Fruit fly (Drosophila melanogaster) whole organism, wandering third instar larva: Measurements from ENCODE around the gene CG3430.

Source experiments
- Abd-B ChIP-seq: fragments of >200 bp; optimal IDR thresholded peaks from 2 replicates; lab custom pipeline; 2017; ENCODE audit warnings: missing biosample characterization, missing genetic modification characterization
- CG32264 ChIP-seq: fragments of 200-800 bp; sonication (Bioruptor generic); optimal IDR thresholded peaks from 2 replicates; lab custom pipeline; 2016; ENCODE audit warnings: missing biosample characterization, missing genetic modification characterization
- Dfd ChIP-seq: fragments of >200 bp; optimal IDR thresholded peaks from 2 replicates; lab custom pipeline; 2017; ENCODE audit warnings: missing biosample characterization, missing genetic modification characterization
- Dif ChIP-seq: fragments of 200-275, 200-300 bp; sonication (Bioruptor generic); optimal IDR thresholded peaks from 2 replicates; lab custom pipeline; 2018; ENCODE audit warnings: missing biosample characterization, missing genetic modification characterization; ENCODE audit not compliant: partially characterized antibody
- GATAd ChIP-seq: sonication (Bioruptor generic); optimal IDR thresholded peaks from 2 replicates; lab custom pipeline; 2016; ENCODE audit warnings: missing biosample characterization, missing genetic modification characterization
- HLH106 ChIP-seq: fragments of 200-800 bp; optimal IDR thresholded peaks from 3 replicates; lab custom pipeline; 2019; ENCODE audit warnings: missing biosample characterization, mild to moderate bottlenecking, missing genetic modification characterization, moderate library complexity
- Hnf4 ChIP-seq: fragments of 200-800 bp; sonication (Bioruptor generic); optimal IDR thresholded peaks from 2 replicates; lab custom pipeline; 2016; ENCODE audit warnings: missing biosample characterization, mild to moderate bottlenecking, missing genetic modification characterization
- Hr78 ChIP-seq: fragments of >200 bp; optimal IDR thresholded peaks from 2 replicates; lab custom pipeline; 2017; ENCODE audit warnings: missing biosample characterization, missing genetic modification characterization
- Hr83 ChIP-seq: fragments of 200-300 bp; sonication (Bioruptor generic); optimal IDR thresholded peaks from 2 replicates; lab custom pipeline; 2016; ENCODE audit warnings: missing biosample characterization, mild to moderate bottlenecking, missing genetic modification characterization, moderate library complexity; ENCODE audit not compliant: poor library complexity, severe bottlenecking
- Mio ChIP-seq: sonication (Bioruptor generic); optimal IDR thresholded peaks from 2 replicates; lab custom pipeline; 2016; ENCODE audit warnings: missing biosample characterization, missing genetic modification characterization
- Myc ChIP-seq: fragments of >200 bp; optimal IDR thresholded peaks from 2 replicates; lab custom pipeline; 2017
- N ChIP-seq: fragments of >200 bp; optimal IDR thresholded peaks from 2 replicates; lab custom pipeline; 2018; ENCODE audit warnings: missing biosample characterization, missing external identifiers, missing genetic modification characterization
- OdsH ChIP-seq: fragments of 200-800 bp; sonication (Bioruptor generic); optimal IDR thresholded peaks from 2 replicates; lab custom pipeline; 2016; ENCODE audit warnings: missing biosample characterization, mild to moderate bottlenecking, missing genetic modification characterization
- Rel ChIP-seq, 2 experiments: fragments of 200-800 bp; sonication (Bioruptor generic) in 1 of 2; optimal IDR thresholded peaks; 2 replicates in 1 of 2; 3 replicates in 1 of 2; lab custom pipeline; 2016 to 2019; ENCODE audit warnings: mild to moderate bottlenecking in 2 of 2, missing biosample characterization in 2 of 2, missing genetic modification characterization in 2 of 2, moderate library complexity in 1 of 2
- Sp1 ChIP-seq: fragments of 200-800 bp; sonication (Bioruptor generic); optimal IDR thresholded peaks from 3 replicates; lab custom pipeline; 2019; ENCODE audit warnings: missing biosample characterization, mild to moderate bottlenecking, missing genetic modification characterization, moderate library complexity
- Vsx2 ChIP-seq: fragments of 200-300, 225-300 bp; sonication (Bioruptor generic); optimal IDR thresholded peaks from 2 replicates; lab custom pipeline; 2018; ENCODE audit warnings: missing biosample characterization, missing genetic modification characterization; ENCODE audit not compliant: partially characterized antibody
- br ChIP-seq: fragments of 200-800 bp; sonication (Bioruptor generic); optimal IDR thresholded peaks from 2 replicates; lab custom pipeline; 2016; ENCODE audit warnings: missing biosample characterization, missing genetic modification characterization
- brk ChIP-seq: fragments of 200-800 bp; sonication (Bioruptor generic); optimal IDR thresholded peaks from 2 replicates; lab custom pipeline; 2016; ENCODE audit warnings: missing biosample characterization, mild to moderate bottlenecking, missing genetic modification characterization
- dl ChIP-seq, 2 experiments: fragments of 175-275, 200-275 bp in 1 of 2; fragments of 200-275 bp in 1 of 2; sonication (Bioruptor generic); optimal IDR thresholded peaks; lab custom pipeline; 2018; ENCODE audit warnings: mild to moderate bottlenecking in 2 of 2, missing biosample characterization in 2 of 2, missing genetic modification characterization in 2 of 2, moderate library complexity in 2 of 2; ENCODE audit not compliant: partially characterized antibody in 2 of 2, insufficient read depth in 1 of 2
- dmrt93B ChIP-seq: fragments of 200-800 bp; sonication (Bioruptor generic); optimal IDR thresholded peaks from 2 replicates; lab custom pipeline; 2018; ENCODE audit warnings: missing biosample characterization, mild to moderate bottlenecking, missing genetic modification characterization
- dsf ChIP-seq: sonication (Bioruptor generic); optimal IDR thresholded peaks from 2 replicates; lab custom pipeline; 2016; ENCODE audit warnings: missing biosample characterization, missing genetic modification characterization, borderline replicate concordance
- fru ChIP-seq: fragments of 200-800 bp; sonication (Bioruptor generic); optimal IDR thresholded peaks from 3 replicates; lab custom pipeline; 2016; ENCODE audit warnings: missing biosample characterization, mild to moderate bottlenecking, missing genetic modification characterization
- h ChIP-seq: fragments of 200-800 bp; sonication (Bioruptor generic); optimal IDR thresholded peaks from 3 replicates; lab custom pipeline; 2016; ENCODE audit warnings: missing biosample characterization, mild to moderate bottlenecking, missing genetic modification characterization
- jim ChIP-seq: fragments of 175-275, 200-325 bp; sonication (Bioruptor generic); optimal IDR thresholded peaks from 2 replicates; lab custom pipeline; 2016; ENCODE audit warnings: missing biosample characterization, mild to moderate bottlenecking, missing genetic modification characterization
- lola ChIP-seq: fragments of >200 bp; optimal IDR thresholded peaks from 2 replicates; lab custom pipeline; 2017; ENCODE audit warnings: missing biosample characterization, missing genetic modification characterization
- pan ChIP-seq: fragments of >200 bp; optimal IDR thresholded peaks from 2 replicates; lab custom pipeline; 2017
- rgr ChIP-seq: fragments of 200-800 bp; sonication (Bioruptor generic); optimal IDR thresholded peaks from 3 replicates; lab custom pipeline; 2016; ENCODE audit warnings: missing biosample characterization, mild to moderate bottlenecking, missing genetic modification characterization
- sage ChIP-seq: fragments of 200-800 bp; sonication (Bioruptor generic); optimal IDR thresholded peaks from 2 replicates; lab custom pipeline; 2016; ENCODE audit warnings: missing biosample characterization, mild to moderate bottlenecking, missing genetic modification characterization
- sv ChIP-seq: fragments of 200-800 bp; sonication (Bioruptor generic); optimal IDR thresholded peaks from 3 replicates; lab custom pipeline; 2016; ENCODE audit warnings: missing biosample characterization, missing genetic modification characterization
- usp ChIP-seq: fragments of >200 bp; optimal IDR thresholded peaks from 2 replicates; lab custom pipeline; 2017; ENCODE audit warnings: missing biosample characterization, missing genetic modification characterization
- woc ChIP-seq: sonication (Bioruptor generic); optimal IDR thresholded peaks from 2 replicates; lab custom pipeline; 2016; ENCODE audit warnings: missing biosample characterization, mild to moderate bottlenecking, missing genetic modification characterization

The CG3430 gene

dm6 chr2L:6922091-6922753, 34.6 kb upstream of the CG3430 start (continued):
- TF ChIP-seq jim (GFP tag; lab: Kevin White, UChicago) (no peak), fru (peak; percentile 77), Hnf4 (GFP tag; lab: Kevin White, UChicago) (peak; percentile 83), N (GFP tag; lab: Kevin White, UChicago) (no peak), dsf (GFP tag; lab: Kevin White, UChicago) (no peak), Rel (GFP tag; optimal IDR thresholded peaks at IDR 0.05; lab: Kevin White, UChicago) (peak; percentile 11), Rel (tag; optimal IDR thresholded peaks at IDR 0.05; lab: Kevin White, UChicago) (no peak), Vsx2 (GFP tag; lab: Kevin White, UChicago) (no peak), GATAd (GFP tag; lab: Kevin White, UChicago) (no peak), h (GFP tag; lab: Kevin White, UChicago) (peak; percentile 86), pan (lab: Kevin White, UChicago) (no peak)

- TF ChIP-seq Hnf4 (GFP tag; lab: Kevin White, UChicago) (no peak), Mio (GFP tag; lab: Kevin White, UChicago) (no peak), sage (GFP tag; lab: Kevin White, UChicago) (no peak), Vsx2 (GFP tag; lab: Kevin White, UChicago) (no peak), rgr (no peak), HLH106 (tag; lab: Kevin White, UChicago) (no peak), fru (no peak), jim (GFP tag; lab: Kevin White, UChicago) (no peak), Hr83 (GFP tag; lab: Kevin White, UChicago) (no peak), usp (no peak), h (GFP tag; lab: Kevin White, UChicago) (no peak), br (GFP tag; lab: Kevin White, UChicago) (no peak), Hr78 (GFP tag; lab: Kevin White, UChicago) (no peak), Myc (lab: Kevin White, UChicago) (no peak)
Observed at dm6 chr2L:6925114-6925513, 31.7 kb upstream of the CG3430 start.

DNA sequence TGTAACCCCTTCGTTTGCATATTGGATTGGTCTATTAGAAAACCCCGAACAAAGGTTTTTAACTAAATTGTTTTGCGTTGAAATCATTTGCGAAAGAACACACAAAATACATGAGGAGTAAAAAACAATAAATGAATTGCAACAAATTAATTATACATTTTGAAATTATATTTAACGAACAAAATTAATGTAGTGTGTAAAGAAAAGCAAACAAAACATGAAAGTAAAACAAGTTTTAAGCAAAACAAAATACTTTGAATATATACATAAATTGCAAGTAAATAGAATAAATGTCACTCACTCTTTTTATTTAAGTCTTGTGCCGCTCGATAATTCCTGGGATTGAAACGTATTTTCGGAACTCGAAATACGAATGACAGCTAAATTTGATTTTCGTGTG, 25.0 kb upstream of the CG3430 start, which contains the start of gene CG43232:
Gene CG43232 (plus strand): TSS at position 301 of the 400 bp plus-strand sequence.
- no peak for TF ChIP-seq sage (GFP tag; lab: Kevin White, UChicago)
- no peak for TF ChIP-seq jim (GFP tag; lab: Kevin White, UChicago)
- no peak for TF ChIP-seq br (GFP tag; lab: Kevin White, UChicago)
- no peak for TF ChIP-seq fru
- no peak for TF ChIP-seq pan (lab: Kevin White, UChicago)
- no peak for TF ChIP-seq dl (GFP tag; optimal IDR thresholded peaks at IDR 0.05; lab: Kevin White, UChicago; ENCODE audit: insufficient read depth in 1 of 2, partially characterized antibody in 2 of 2)
- no peak for TF ChIP-seq h (GFP tag; lab: Kevin White, UChicago)
- no peak for TF ChIP-seq Myc (lab: Kevin White, UChicago)
- TF ChIP-seq CG32264: no peak
- TF ChIP-seq HLH106 (tag; lab: Kevin White, UChicago): no peak
- TF ChIP-seq Dfd (GFP tag; lab: Kevin White, UChicago): no peak
- no peak for TF ChIP-seq Hnf4 (GFP tag; lab: Kevin White, UChicago)
- no peak for TF ChIP-seq woc (GFP tag; lab: Kevin White, UChicago)
- no peak for TF ChIP-seq Sp1 (GFP tag; lab: Kevin White, UChicago)
- no peak for TF ChIP-seq OdsH (GFP tag; lab: Kevin White, UChicago)
- TF ChIP-seq brk: no peak
- TF ChIP-seq GATAd (GFP tag; lab: Kevin White, UChicago): no peak
- no peak for TF ChIP-seq Hr78 (GFP tag; lab: Kevin White, UChicago)
- TF ChIP-seq lola (GFP tag; lab: Kevin White, UChicago): no peak
- TF ChIP-seq Mio (GFP tag; lab: Kevin White, UChicago): no peak

dm6 chr2L:6939698-6940097, 17.1 kb upstream of the CG3430 start:
- TF ChIP-seq Dfd (GFP tag; lab: Kevin White, UChicago): no peak
- TF ChIP-seq jim (GFP tag; lab: Kevin White, UChicago): no peak
- no peak for TF ChIP-seq sv (GFP tag; lab: Kevin White, UChicago)
- TF ChIP-seq Hr78 (GFP tag; lab: Kevin White, UChicago): no peak
- no peak for TF ChIP-seq h (GFP tag; lab: Kevin White, UChicago)
- no peak for TF ChIP-seq Hnf4 (GFP tag; lab: Kevin White, UChicago)
- TF ChIP-seq dmrt93B: no peak
- TF ChIP-seq rgr: no peak
- no peak for TF ChIP-seq Dif (GFP tag; lab: Kevin White, UChicago)
- no peak for TF ChIP-seq fru
- no peak for TF ChIP-seq N (GFP tag; lab: Kevin White, UChicago)
- TF ChIP-seq woc (GFP tag; lab: Kevin White, UChicago): no peak
- TF ChIP-seq Abd-B (GFP tag; lab: Kevin White, UChicago): no peak
- TF ChIP-seq, all 38 proteins: peak for 0
